Worm (Caenorhabditis elegans): ENCODE results near the gene F54B3.1.
"Not testable (repeated sequence)": the region's sequence is repeated elsewhere in the genome, so short reads cannot be mapped to it uniquely, and the experiment has no call there.

F54B3.1 gene

ce11 chrII:10247594-10248283, 3.3 kb upstream of the F54B3.1 start, which contains the start of gene nrde-2:
Gene nrde-2 (minus strand): TSS chrII:10247638.
- TF ChIP-seq nhr-77, nhr-12, tbx-2 (tag; optimal IDR thresholded peaks at IDR 0.05): not testable (repeated sequence)

- no peak for TF ChIP-seq ztf-4 (tag; optimal IDR thresholded peaks at IDR 0.05)
- TF ChIP-seq lin-39 (tag; optimal IDR thresholded peaks at IDR 0.05) = peak; percentile 55
- TF ChIP-seq fos-1 (tag; optimal IDR thresholded peaks at IDR 0.05) = peak; percentile 26
- peak; percentile 77 for TF ChIP-seq R02D3.7 (tag; optimal IDR thresholded peaks at IDR 0.05)
- no peak for TF ChIP-seq ceh-9 (tag; optimal IDR thresholded peaks at IDR 0.05)
- no peak for TF ChIP-seq ceh-16 (tag; optimal IDR thresholded peaks at IDR 0.05)
- TF ChIP-seq aly-2 (tag; optimal IDR thresholded peaks at IDR 0.05) = no peak
- TF ChIP-seq nhr-67 (tag; optimal IDR thresholded peaks at IDR 0.05) = no peak
- no peak for TF ChIP-seq unc-39 (tag; optimal IDR thresholded peaks at IDR 0.05)
- peak; percentile 69 for TF ChIP-seq jun-1 (tag; optimal IDR thresholded peaks at IDR 0.05)
- no peak for TF ChIP-seq ztf-11 (tag; optimal IDR thresholded peaks at IDR 0.05)
- TF ChIP-seq nhr-77 (tag; optimal IDR thresholded peaks at IDR 0.05) = no peak
- TF ChIP-seq pqm-1 (tag; optimal IDR thresholded peaks at IDR 0.05) = peak; percentile 26
- TF ChIP-seq nhr-76 (tag; optimal IDR thresholded peaks at IDR 0.05) = no peak
- TF ChIP-seq nhr-43 (tag; optimal IDR thresholded peaks at IDR 0.05; ENCODE audit: poor library complexity, severe bottlenecking) = peak; percentile 91
- TF ChIP-seq mml-1 (tag; optimal IDR thresholded peaks at IDR 0.05) = no peak
- no peak for TF ChIP-seq ama-1 (optimal IDR thresholded peaks at IDR 0.05)
- peak; percentile 82 for TF ChIP-seq lsy-12 (tag; optimal IDR thresholded peaks at IDR 0.05)
- TF ChIP-seq daf-12 (tag; optimal IDR thresholded peaks at IDR 0.05) = no peak
- TF ChIP-seq nhr-23 (tag; optimal IDR thresholded peaks at IDR 0.05) = peak; percentile 83
- no peak for TF ChIP-seq sea-2 (GFP tag; optimal IDR thresholded peaks at IDR 0.05)
- peak; percentile 48 for TF ChIP-seq nhr-25 (tag; optimal IDR thresholded peaks at IDR 0.05)
- no peak for TF ChIP-seq nhr-12 (tag; optimal IDR thresholded peaks at IDR 0.05)
- TF ChIP-seq zag-1 (tag; optimal IDR thresholded peaks at IDR 0.05) = no peak
- no peak for TF ChIP-seq nhr-237 (tag; optimal IDR thresholded peaks at IDR 0.05)
- peak; percentile 73 for TF ChIP-seq nfya-1 (tag; optimal IDR thresholded peaks at IDR 0.05; ENCODE audit: insufficient read depth)
- TF ChIP-seq mdl-1 (tag; optimal IDR thresholded peaks at IDR 0.05) = no peak
- no peak for TF ChIP-seq eor-1 (tag; optimal IDR thresholded peaks at IDR 0.05)
- TF ChIP-seq elt-3 (tag; optimal IDR thresholded peaks at IDR 0.05) = no peak
- TF ChIP-seq nhr-11 (tag; optimal IDR thresholded peaks at IDR 0.05) = peak; percentile 93
- peak; percentile 26 for TF ChIP-seq hmg-11 (tag; optimal IDR thresholded peaks at IDR 0.05)
- peak; percentile 61 for TF ChIP-seq skn-1 (tag; optimal IDR thresholded peaks at IDR 0.05)
- TF ChIP-seq fkh-2 (tag; optimal IDR thresholded peaks at IDR 0.05) = no peak
- peak; percentile 38 for TF ChIP-seq elt-2 (tag; optimal IDR thresholded peaks at IDR 0.05)
- TF ChIP-seq pha-4 (tag; optimal IDR thresholded peaks at IDR 0.05) = peak; percentile 79
- no peak for TF ChIP-seq egl-5 (tag; optimal IDR thresholded peaks at IDR 0.05)
- TF ChIP-seq snpc-4 (tag; optimal IDR thresholded peaks at IDR 0.05) = peak; percentile 74
- TF ChIP-seq egl-27 (tag; optimal IDR thresholded peaks at IDR 0.05) = peak; percentile 43
- TF ChIP-seq ceh-28 (tag; optimal IDR thresholded peaks at IDR 0.05) = peak; percentile 69
- TF ChIP-seq lin-15B (tag; optimal IDR thresholded peaks at IDR 0.05) = peak; percentile 89
- TF ChIP-seq elt-1 (tag; optimal IDR thresholded peaks at IDR 0.05) = peak; percentile 2
- peak; percentile 67 for TF ChIP-seq ceh-82 (tag; optimal IDR thresholded peaks at IDR 0.05)
- TF ChIP-seq tbx-2 (tag; optimal IDR thresholded peaks at IDR 0.05) = peak; percentile 76
- TF ChIP-seq nhr-28 (tag; optimal IDR thresholded peaks at IDR 0.05) = no peak
- peak; percentile 6 for TF ChIP-seq unc-62 (GFP tag; optimal IDR thresholded peaks at IDR 0.05)
- no peak for TF ChIP-seq fkh-10 (GFP tag; optimal IDR thresholded peaks at IDR 0.05)
- TF ChIP-seq ZK546.5 (tag; optimal IDR thresholded peaks at IDR 0.05) = no peak
Measured at ce11 chrII:10248355-10249041, 2.6 kb upstream of the F54B3.1 start, which contains the start of gene atad-3. Gene atad-3 (plus strand): TSS chrII:10248991.
